Worm (Caenorhabditis elegans) whole organism, L4 larva: ENCODE results near the gene egl-21.

Source experiments
- R02D3.7 ChIP-seq: fragments of 150-350 bp; sonication (generic microtip); optimal IDR thresholded peaks from 3 replicates; lab custom pipeline; 2014; ENCODE audit warnings: missing biosample characterization, missing genetic modification characterization
- T20F7.1 ChIP-seq: fragments of 200-800 bp; sonication (Bioruptor generic); optimal IDR thresholded peaks from 2 replicates; lab custom pipeline; 2018; ENCODE audit warnings: mild to moderate bottlenecking, missing genetic modification characterization, missing compliant biosample characterization
- Y48G9A.11 ChIP-seq: fragments of 200-800 bp; sonication (Bioruptor generic); IDR thresholded peaks from 2 replicates; pipeline ENCODE4 v1.3.6; 2022; ENCODE audit warnings: missing genetic modification reagents, missing genetic modification characterization, missing compliant biosample characterization
- Y5F2A.4 ChIP-seq: fragments of 200-800 bp; sonication (Bioruptor generic); optimal IDR thresholded peaks from 2 replicates; lab custom pipeline; 2018; ENCODE audit warnings: mild to moderate bottlenecking, missing genetic modification characterization, missing compliant biosample characterization
- aha-1 ChIP-seq: fragments of 150-350 bp; peaks from one replicate; lab custom pipeline; 2014; ENCODE audit warnings: missing biosample characterization, missing genetic modification characterization
- aly-2 ChIP-seq: sonication (generic microtip); optimal IDR thresholded peaks from 2 replicates; lab custom pipeline; 2018; ENCODE audit warnings: missing biosample characterization, missing genetic modification characterization
- arid-1 ChIP-seq: fragments of 200-800 bp; sonication (Bioruptor generic); conservative IDR thresholded peaks from 2 replicates; pipeline ENCODE4 v1.3.6; 2022; ENCODE audit warnings: missing genetic modification reagents, missing genetic modification characterization, missing compliant biosample characterization
- ceh-28 ChIP-seq: fragments of 150-350 bp; optimal IDR thresholded peaks from 2 replicates; lab custom pipeline; 2014; ENCODE audit warnings: missing biosample characterization, missing genetic modification reagents, missing genetic modification characterization
- ceh-32 ChIP-seq: sonication (generic microtip); optimal IDR thresholded peaks from 2 replicates; lab custom pipeline; 2016; ENCODE audit warnings: mild to moderate bottlenecking, missing genetic modification characterization, missing compliant biosample characterization; ENCODE audit not compliant: poor library complexity
- ces-1 ChIP-seq: fragments of 150-350 bp; sonication (generic microtip); optimal IDR thresholded peaks from 4 replicates; lab custom pipeline; 2014; ENCODE audit warnings: missing biosample characterization, missing genetic modification reagents, missing genetic modification characterization
- cey-2 ChIP-seq: sonication (generic microtip); optimal IDR thresholded peaks from 3 replicates; lab custom pipeline; 2017; ENCODE audit warnings: missing genetic modification characterization, mild to moderate bottlenecking, missing compliant biosample characterization, antibody characterized with exemption, borderline replicate concordance; ENCODE audit not compliant: insufficient read depth
- daf-8 ChIP-seq: fragments of 200-800 bp; sonication (Bioruptor generic); IDR thresholded peaks from 2 replicates; pipeline ENCODE4 v1.3.6; 2022; ENCODE audit warnings: missing genetic modification characterization, missing compliant biosample characterization
- dmd-9 ChIP-seq: fragments of 200-800 bp; sonication (Bioruptor generic); IDR thresholded peaks from 2 replicates; pipeline ENCODE4 v1.3.6; 2022; ENCODE audit warnings: missing genetic modification reagents, missing genetic modification characterization, missing compliant biosample characterization
- dpl-1 ChIP-seq: fragments of 150-350 bp; optimal IDR thresholded peaks from 2 replicates; lab custom pipeline; 2014; ENCODE audit warnings: missing biosample characterization, missing genetic modification reagents, missing genetic modification characterization
- duxl-1 ChIP-seq: sonication (generic microtip); optimal IDR thresholded peaks from 2 replicates; lab custom pipeline; 2016; ENCODE audit warnings: mild to moderate bottlenecking, missing genetic modification characterization, moderate library complexity, missing compliant biosample characterization; ENCODE audit not compliant: poor library complexity
- dve-1 ChIP-seq: sonication (generic microtip); optimal IDR thresholded peaks from 2 replicates; lab custom pipeline; 2017; ENCODE audit warnings: antibody characterized with exemption, mild to moderate bottlenecking, missing genetic modification characterization, missing compliant biosample characterization; ENCODE audit not compliant: insufficient read depth
- fkh-10 ChIP-seq: fragments of 150-350 bp; optimal IDR thresholded peaks from 2 replicates; lab custom pipeline; 2014; ENCODE audit warnings: missing biosample characterization, missing genetic modification reagents, missing genetic modification characterization
- gei-8 ChIP-seq: fragments of 200-800 bp; sonication (Bioruptor generic); optimal IDR thresholded peaks from 2 replicates; lab custom pipeline; 2018; ENCODE audit warnings: mild to moderate bottlenecking, missing genetic modification characterization, missing compliant biosample characterization
- hlh-30 ChIP-seq: sonication (generic microtip); optimal IDR thresholded peaks from 2 replicates; lab custom pipeline; 2017; ENCODE audit warnings: antibody characterized with exemption, mild to moderate bottlenecking, missing genetic modification characterization, missing compliant biosample characterization; ENCODE audit not compliant: insufficient read depth
- jun-1 ChIP-seq: fragments of 150-350 bp; optimal IDR thresholded peaks from 2 replicates; lab custom pipeline; 2014; ENCODE audit warnings: missing biosample characterization, missing genetic modification reagents, missing genetic modification characterization
- lin-1 ChIP-seq: fragments of 200-800 bp; sonication (Bioruptor generic); IDR thresholded peaks from 2 replicates; pipeline ENCODE4 v1.3.6; 2022; ENCODE audit warnings: missing genetic modification reagents, missing genetic modification characterization, missing compliant biosample characterization
- lin-13 ChIP-seq: fragments of 150-350 bp; optimal IDR thresholded peaks from 2 replicates; lab custom pipeline; 2014; ENCODE audit warnings: missing biosample characterization, missing genetic modification reagents, missing genetic modification characterization
- lin-29 ChIP-seq: fragments of 200-800 bp; sonication (Bioruptor generic); IDR thresholded peaks from 2 replicates; pipeline ENCODE4 v1.3.6; 2022; ENCODE audit warnings: missing genetic modification reagents, missing genetic modification characterization, missing compliant biosample characterization
- lin-39 ChIP-seq: fragments of 150-350 bp; optimal IDR thresholded peaks from 2 replicates; lab custom pipeline; 2014; ENCODE audit warnings: missing biosample characterization, missing genetic modification reagents, missing genetic modification characterization
- lir-3 ChIP-seq: sonication (generic microtip); optimal IDR thresholded peaks from 2 replicates; lab custom pipeline; 2016; ENCODE audit warnings: mild to moderate bottlenecking, missing genetic modification characterization, missing compliant biosample characterization
- lsy-2 ChIP-seq, 2 experiments: fragments of 150-350 bp in 1 of 2; sonication (generic microtip) in 1 of 2; optimal IDR thresholded peaks; 2 replicates each; lab custom pipeline; 2014 to 2017; ENCODE audit warnings: missing biosample characterization in 2 of 2, missing genetic modification characterization in 2 of 2
- mep-1 ChIP-seq: fragments of 150-350 bp; sonication (generic microtip); optimal IDR thresholded peaks from 3 replicates; lab custom pipeline; 2014; ENCODE audit warnings: missing biosample characterization, missing genetic modification characterization
- mxl-2 ChIP-seq: fragments of 200-800 bp; sonication (Bioruptor generic); conservative IDR thresholded peaks from 2 replicates; pipeline ENCODE4 v1.3.6; 2022; ENCODE audit warnings: missing genetic modification reagents, missing genetic modification characterization, missing compliant biosample characterization
- mxl-3 ChIP-seq: fragments of 200-800 bp; sonication (Bioruptor generic); optimal IDR thresholded peaks from 2 replicates; lab custom pipeline; 2018; ENCODE audit warnings: mild to moderate bottlenecking, missing genetic modification characterization, missing compliant biosample characterization
- nhr-102 ChIP-seq: sonication (generic microtip); optimal IDR thresholded peaks from 2 replicates; lab custom pipeline; 2016; ENCODE audit warnings: mild to moderate bottlenecking, missing genetic modification characterization, moderate library complexity, missing compliant biosample characterization
- nhr-111 ChIP-seq: fragments of 200-800 bp; sonication (Bioruptor generic); optimal IDR thresholded peaks from 2 replicates; lab custom pipeline; 2018; ENCODE audit warnings: mild to moderate bottlenecking, missing genetic modification characterization, missing compliant biosample characterization
- nhr-237 ChIP-seq: sonication (generic microtip); optimal IDR thresholded peaks from 2 replicates; lab custom pipeline; 2017; ENCODE audit warnings: missing biosample characterization, missing genetic modification characterization
- snpc-1.2 ChIP-seq: fragments of 200-800 bp; sonication (Bioruptor generic); IDR thresholded peaks from 2 replicates; pipeline ENCODE4 v1.3.6; 2022; ENCODE audit warnings: missing genetic modification reagents, missing genetic modification characterization, missing compliant biosample characterization
- spr-1 ChIP-seq: sonication (generic microtip); optimal IDR thresholded peaks from 2 replicates; lab custom pipeline; 2016; ENCODE audit warnings: mild to moderate bottlenecking, missing genetic modification characterization, missing compliant biosample characterization
- unc-130 ChIP-seq: sonication (generic microtip); optimal IDR thresholded peaks from 2 replicates; lab custom pipeline; 2016; ENCODE audit warnings: missing genetic modification reagents, missing genetic modification characterization, missing compliant biosample characterization
- unc-39 ChIP-seq: sonication (generic microtip); optimal IDR thresholded peaks from 2 replicates; lab custom pipeline; 2017; ENCODE audit warnings: missing biosample characterization, missing genetic modification characterization
- vab-7 ChIP-seq: fragments of 200-800 bp; sonication (Bioruptor generic); IDR thresholded peaks from 2 replicates; pipeline ENCODE4 v1.3.6; 2022; ENCODE audit warnings: missing genetic modification reagents, missing genetic modification characterization, missing compliant biosample characterization
- zfp-2 ChIP-seq: sonication (generic microtip); optimal IDR thresholded peaks from 2 replicates; lab custom pipeline; 2016; ENCODE audit warnings: mild to moderate bottlenecking, missing genetic modification characterization, missing compliant biosample characterization
- zfp-3 ChIP-seq: fragments of 200-800 bp; sonication (Bioruptor generic); conservative IDR thresholded peaks from 2 replicates; pipeline ENCODE4 v1.3.6; 2022; ENCODE audit warnings: missing genetic modification reagents, missing genetic modification characterization, missing compliant biosample characterization

egl-21 gene

DNA sequence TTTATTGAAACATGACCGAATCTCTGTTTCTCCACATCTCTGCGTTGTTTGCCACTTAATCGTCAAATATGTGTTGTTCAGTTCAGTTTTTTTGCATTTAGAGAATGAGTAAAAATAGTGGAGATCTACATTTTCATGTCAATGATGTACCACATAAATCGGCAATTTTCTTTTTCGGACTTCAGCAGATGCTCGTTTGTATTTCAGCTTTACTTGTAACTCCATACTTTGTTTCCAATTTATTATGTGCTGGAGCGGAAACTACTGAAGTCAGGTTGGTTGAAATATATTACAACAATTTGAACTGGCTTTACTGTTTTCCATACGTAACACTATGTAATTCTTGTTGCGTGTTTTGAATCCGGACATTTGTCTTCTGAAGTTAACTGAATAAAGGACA is 49.0 kb upstream of the egl-21 start, which contains the start of gene T07G12.2:
Gene T07G12.2, plus strand, starts transcription at position 62 of the 400 bp plus-strand sequence.
- TF ChIP-seq ces-1 (GFP tag; lab: Kevin White, UChicago) (no peak), unc-130 (GFP tag; lab: Kevin White, UChicago) (no peak), aha-1 (tag; lab: Kevin White, UChicago) (peak; percentile 95), jun-1 (tag; lab: Kevin White, UChicago) (no peak), arid-1 (GFP tag; lab: Robert Waterston, UW) (no peak), lin-39 (tag; lab: Kevin White, UChicago) (no peak)

DNA sequence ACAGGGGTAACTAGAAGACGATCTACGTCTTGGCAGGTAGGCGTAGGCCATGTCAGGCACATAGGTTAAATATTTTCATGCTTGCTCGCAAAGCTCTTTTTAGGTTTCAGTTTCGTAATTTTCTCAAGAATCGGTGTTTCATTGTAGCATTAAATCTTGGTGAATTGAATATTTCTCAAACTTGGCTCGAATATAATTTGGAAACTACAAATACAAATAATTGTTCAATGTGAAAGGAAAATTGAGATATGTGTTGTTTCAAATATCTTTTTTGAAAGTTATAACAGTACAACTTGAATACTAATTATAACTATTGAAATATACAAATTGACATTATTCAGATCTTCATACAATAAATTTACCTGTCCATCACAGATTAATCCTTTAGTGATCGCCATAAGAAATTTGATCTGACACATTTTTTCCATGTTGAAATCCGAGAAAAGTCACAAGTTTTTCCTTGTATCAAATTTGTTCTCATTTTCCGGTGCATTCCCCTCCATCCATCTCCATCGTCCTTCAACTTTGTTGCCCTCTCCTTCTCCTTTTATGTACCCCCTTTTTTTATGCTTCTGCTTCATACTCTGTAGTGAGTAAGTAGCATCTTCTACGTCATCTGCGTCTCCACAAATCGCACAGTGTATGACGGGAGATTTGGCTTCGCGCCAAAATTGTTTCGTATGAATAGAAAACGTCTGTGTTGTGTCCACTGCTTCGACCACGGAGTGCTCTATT is 42.6 kb upstream of the egl-21 start, which contains the start of gene C02F4.5:
Gene C02F4.5, minus strand, starts transcription at position 51 of the 735 bp plus-strand sequence.
- no peak for TF ChIP-seq mep-1 (tag; lab: Kevin White, UChicago)
- no peak for TF ChIP-seq ceh-28 (tag; lab: Kevin White, UChicago)
- TF ChIP-seq unc-39 (tag; lab: Kevin White, UChicago): no peak
- TF ChIP-seq vab-7 (GFP tag; lab: Robert Waterston, UW): no peak
- TF ChIP-seq zfp-2 (tag; lab: Kevin White, UChicago): no peak
- no peak for TF ChIP-seq lin-29
- TF ChIP-seq dpl-1 (GFP tag; lab: Kevin White, UChicago): no peak
- TF ChIP-seq mxl-2 (GFP tag; lab: Robert Waterston, UW): no peak
- no peak for TF ChIP-seq nhr-111 (GFP tag; lab: Kevin White, UChicago)
- TF ChIP-seq nhr-102 (tag; lab: Kevin White, UChicago): no peak
- no peak for TF ChIP-seq R02D3.7 (tag; lab: Kevin White, UChicago)
- no peak for TF ChIP-seq dve-1 (tag; lab: Kevin White, UChicago)
- peak; percentile 49 for TF ChIP-seq fkh-10 (GFP tag; lab: Kevin White, UChicago)
- TF ChIP-seq aha-1 (tag; lab: Kevin White, UChicago): peak; percentile 57
- TF ChIP-seq snpc-1.2: no peak
- 0 out of 2 replicates have a peak, but pooled peaks have one; percentile 20 for TF ChIP-seq Y48G9A.11
- no peak for TF ChIP-seq Y5F2A.4 (GFP tag; lab: Kevin White, UChicago)
- TF ChIP-seq spr-1 (tag; lab: Kevin White, UChicago): no peak
- no peak for TF ChIP-seq hlh-30 (tag; lab: Kevin White, UChicago)
- no peak for TF ChIP-seq aly-2 (tag; lab: Kevin White, UChicago)

DNA sequence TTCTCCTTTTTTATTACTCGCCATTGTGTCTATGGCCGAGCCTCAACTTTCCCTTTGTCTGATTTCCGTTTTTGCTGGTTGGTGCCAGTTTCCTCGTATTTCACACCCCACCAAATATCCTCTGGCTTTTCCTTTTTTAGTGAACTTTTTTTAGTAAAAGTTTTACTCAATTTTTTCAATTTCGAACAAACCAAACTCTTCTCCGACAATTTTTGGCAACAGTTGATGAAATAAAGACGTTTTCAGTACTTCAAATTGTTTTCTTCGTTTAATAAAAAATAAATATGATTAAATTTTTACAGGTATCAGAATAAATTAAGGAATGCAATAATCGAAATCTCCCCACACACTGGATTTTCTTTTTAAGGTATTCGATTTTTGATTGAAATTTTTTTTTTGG is 39.5 kb upstream of the egl-21 start, which contains the start of gene cal-4:
Gene cal-4, plus strand, starts transcription at position 301 of the 400 bp plus-strand sequence.
- no peak for TF ChIP-seq lsy-2 (tag; optimal IDR thresholded peaks at IDR 0.05; lab: Kevin White, UChicago)
- TF ChIP-seq aha-1 (tag; lab: Kevin White, UChicago): peak; percentile 57
- TF ChIP-seq, all 104 proteins: peak for 1

DNA sequence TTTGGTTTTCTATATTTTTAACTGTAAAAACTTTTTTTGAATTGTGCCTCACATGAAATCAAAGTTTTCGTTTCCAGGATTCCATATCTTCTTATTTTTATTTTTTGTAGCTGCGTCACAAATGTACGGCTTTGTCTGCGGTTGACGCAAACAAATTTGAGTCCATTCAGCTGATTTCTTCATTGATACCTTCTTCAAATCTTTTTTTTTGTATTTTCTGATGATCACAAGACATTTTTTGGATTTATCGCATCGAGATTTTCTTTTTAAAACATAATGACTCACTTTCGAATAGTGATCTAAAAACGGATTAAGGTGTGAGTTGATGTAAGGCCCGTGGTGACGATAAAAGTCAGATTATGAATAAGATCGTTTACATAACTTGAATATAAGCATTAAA is 37.0 kb upstream of the egl-21 start:
- no peak for TF ChIP-seq gei-8
- TF ChIP-seq zfp-3: no peak
- TF ChIP-seq hlh-30 (tag; lab: Kevin White, UChicago): no peak
- TF ChIP-seq lin-1 (GFP tag; lab: Robert Waterston, UW): no peak
- TF ChIP-seq dmd-9 (GFP tag; lab: Robert Waterston, UW): no peak
- TF ChIP-seq lin-29: no peak
- no peak for TF ChIP-seq mxl-3 (GFP tag; lab: Kevin White, UChicago)
- no peak for TF ChIP-seq lir-3 (tag; lab: Kevin White, UChicago)
- TF ChIP-seq cey-2: no peak
- no peak for TF ChIP-seq daf-8
- TF ChIP-seq T20F7.1 (GFP tag; lab: Kevin White, UChicago): no peak
- TF ChIP-seq ceh-32 (tag; lab: Kevin White, UChicago): no peak
- no peak for TF ChIP-seq nhr-102 (tag; lab: Kevin White, UChicago)
- TF ChIP-seq nhr-237: no peak
- TF ChIP-seq duxl-1 (tag; lab: Kevin White, UChicago): no peak
- TF ChIP-seq lin-13 (GFP tag; lab: Kevin White, UChicago): no peak
